Worm (Caenorhabditis elegans) whole organism, L2 larva: ENCODE data around the gene D2096.10.

Experiments used
- R02D3.7 ChIP-seq: fragments of 150-350 bp; optimal IDR thresholded peaks from 2 replicates; lab custom pipeline; 2014; ENCODE audit warnings: missing biosample characterization, missing genetic modification characterization
- ZK546.5 ChIP-seq: sonication (generic microtip); optimal IDR thresholded peaks from 2 replicates; lab custom pipeline; 2017; ENCODE audit warnings: missing biosample characterization, missing genetic modification characterization
- aly-2 ChIP-seq: fragments of 150-350 bp; optimal IDR thresholded peaks from 2 replicates; lab custom pipeline; 2014; ENCODE audit warnings: missing biosample characterization, missing genetic modification characterization
- ama-1 ChIP-seq: fragments of 150-350 bp; optimal IDR thresholded peaks from 2 replicates; lab custom pipeline; 2018; ENCODE audit warnings: inconsistent platforms
- egl-27 ChIP-seq: sonication (generic microtip); optimal IDR thresholded peaks from 3 replicates; lab custom pipeline; 2017; ENCODE audit warnings: missing biosample characterization, missing genetic modification reagents, missing genetic modification characterization
- elt-3 ChIP-seq: sonication (generic microtip); optimal IDR thresholded peaks from 2 replicates; lab custom pipeline; 2017; ENCODE audit warnings: missing biosample characterization, missing genetic modification characterization
- fos-1 ChIP-seq: fragments of 150-350 bp; optimal IDR thresholded peaks from 2 replicates; lab custom pipeline; 2014; ENCODE audit warnings: missing biosample characterization, missing genetic modification characterization
- lin-39 ChIP-seq: fragments of 150-350 bp; optimal IDR thresholded peaks from 2 replicates; lab custom pipeline; 2014; ENCODE audit warnings: missing biosample characterization, missing genetic modification reagents, missing genetic modification characterization
- lsy-2 ChIP-seq, 2 experiments: fragments of 150-350 bp in 1 of 2; sonication (generic microtip) in 1 of 2; optimal IDR thresholded peaks; 2 replicates each; lab custom pipeline; 2014 to 2017; ENCODE audit warnings: missing biosample characterization in 2 of 2, missing genetic modification characterization in 2 of 2
- nhr-10 ChIP-seq: sonication (generic microtip); optimal IDR thresholded peaks from 2 replicates; lab custom pipeline; 2017; ENCODE audit warnings: missing biosample characterization, missing genetic modification characterization
- nhr-11 ChIP-seq: fragments of 150-350 bp; optimal IDR thresholded peaks from 2 replicates; lab custom pipeline; 2014; ENCODE audit warnings: missing biosample characterization, missing genetic modification characterization
- nhr-23 ChIP-seq: fragments of 150-350 bp; optimal IDR thresholded peaks from 2 replicates; lab custom pipeline; 2014; ENCODE audit warnings: missing biosample characterization, missing genetic modification reagents, missing genetic modification characterization
- nhr-237 ChIP-seq: fragments of 150-350 bp; optimal IDR thresholded peaks from 2 replicates; lab custom pipeline; 2014; ENCODE audit warnings: missing biosample characterization, missing genetic modification characterization
- unc-62 ChIP-seq: fragments of 150-350 bp; optimal IDR thresholded peaks from 2 replicates; lab custom pipeline; 2014; ENCODE audit warnings: missing biosample characterization, missing genetic modification reagents, missing genetic modification characterization

ce11 chrIV:8376923-8377322, 12.1 kb downstream of the D2096.10 start:
- TF ChIP-seq aly-2 (tag; lab: Kevin White, UChicago): no peak
- TF ChIP-seq nhr-237 (tag; lab: Kevin White, UChicago): no peak
- TF ChIP-seq nhr-11: no peak
- TF ChIP-seq nhr-10: no peak
- TF ChIP-seq ZK546.5 (tag; lab: Kevin White, UChicago): no peak
- TF ChIP-seq unc-62 (GFP tag; lab: Kevin White, UChicago): no peak
- TF ChIP-seq lin-39 (tag; lab: Kevin White, UChicago): no peak
- TF ChIP-seq elt-3: no peak
- no peak for TF ChIP-seq nhr-23 (tag; lab: Kevin White, UChicago)
- no peak for TF ChIP-seq ama-1 (lab: Kevin White, UChicago)
- TF ChIP-seq fos-1 (tag; lab: Kevin White, UChicago): peak; percentile 43
- TF ChIP-seq lsy-2 (tag; optimal IDR thresholded peaks at IDR 0.05; lab: Kevin White, UChicago): no peak
- TF ChIP-seq egl-27 (tag; lab: Kevin White, UChicago): no peak
- no peak for TF ChIP-seq R02D3.7 (tag; lab: Kevin White, UChicago)
